Fruit fly (Drosophila melanogaster): ENCODE measurements around the gene rumpel.

The rumpel gene

dm6 chrX:7417875-7418274 is 519 bp upstream of the rumpel start:
- TF ChIP-seq kay (GFP tag; ENCODE audit: borderline replicate concordance) (no peak), CG7101 (tag; optimal IDR thresholded peaks at IDR 0.05) (no peak), CG11617 (GFP tag; optimal IDR thresholded peaks at IDR 0.05) (no peak), ovo (GFP tag; optimal IDR thresholded peaks at IDR 0.05) (no peak), Clk (GFP tag; optimal IDR thresholded peaks at IDR 0.05) (no peak), CG5204 (GFP tag; optimal IDR thresholded peaks at IDR 0.05) (no peak), Mnt (GFP tag; optimal IDR thresholded peaks at IDR 0.05) (no peak), Hr96 (GFP tag; optimal IDR thresholded peaks at IDR 0.05) (no peak), tj (GFP tag; optimal IDR thresholded peaks at IDR 0.05) (no peak)

- no peak for TF ChIP-seq cnc (optimal IDR thresholded peaks at IDR 0.05)
- no peak for TF ChIP-seq CG33017 (tag; optimal IDR thresholded peaks at IDR 0.05)
- no peak for TF ChIP-seq CG5204 (GFP tag; optimal IDR thresholded peaks at IDR 0.05)
- no peak for TF ChIP-seq CG11617 (GFP tag; optimal IDR thresholded peaks at IDR 0.05)
- no peak for TF ChIP-seq Crg-1 (GFP tag; optimal IDR thresholded peaks at IDR 0.05)
- no peak for TF ChIP-seq kay (GFP tag; ENCODE audit: borderline replicate concordance)
- TF ChIP-seq Clk (GFP tag; optimal IDR thresholded peaks at IDR 0.05), result no peak
- TF ChIP-seq CG14711 (tag; optimal IDR thresholded peaks at IDR 0.05), result no peak
- TF ChIP-seq CG1620 (GFP tag; optimal IDR thresholded peaks at IDR 0.05), result no peak
- TF ChIP-seq toe (GFP tag; optimal IDR thresholded peaks at IDR 0.05), result no peak
- no peak for TF ChIP-seq ovo (GFP tag; optimal IDR thresholded peaks at IDR 0.05)
- TF ChIP-seq tj (GFP tag; optimal IDR thresholded peaks at IDR 0.05), result no peak
- no peak for TF ChIP-seq Hr96 (GFP tag; optimal IDR thresholded peaks at IDR 0.05)
Measured at dm6 chrX:7422577-7422976, 4.2 kb downstream of the rumpel start.

- TF ChIP-seq CG33017 (tag; optimal IDR thresholded peaks at IDR 0.05) (no peak), cic (GFP tag; optimal IDR thresholded peaks at IDR 0.05) (no peak), CG7045 (GFP tag; optimal IDR thresholded peaks at IDR 0.05) (no peak), cnc (optimal IDR thresholded peaks at IDR 0.05) (no peak), CG14711 (tag; optimal IDR thresholded peaks at IDR 0.05) (no peak), CG7101 (tag; optimal IDR thresholded peaks at IDR 0.05) (no peak), Clk (GFP tag; optimal IDR thresholded peaks at IDR 0.05) (no peak), Hr96 (GFP tag; optimal IDR thresholded peaks at IDR 0.05) (no peak), CG11617 (GFP tag; optimal IDR thresholded peaks at IDR 0.05) (no peak), pad (GFP tag; optimal IDR thresholded peaks at IDR 0.05) (no peak), Mnt (GFP tag; optimal IDR thresholded peaks at IDR 0.05) (no peak), CG1620 (GFP tag; optimal IDR thresholded peaks at IDR 0.05) (no peak)
Measured at dm6 chrX:7424742-7425141, 6.3 kb downstream of the rumpel start, which contains the start of gene CG15036. Gene CG15036, minus strand, starts transcription at chrX:7424842.

- TF ChIP-seq cnc (optimal IDR thresholded peaks at IDR 0.05), result no peak
- TF ChIP-seq kay (GFP tag; ENCODE audit: borderline replicate concordance), result no peak
- no peak for TF ChIP-seq tj (GFP tag; optimal IDR thresholded peaks at IDR 0.05)
- TF ChIP-seq CG14711 (tag; optimal IDR thresholded peaks at IDR 0.05), result no peak
- no peak for TF ChIP-seq cic (GFP tag; optimal IDR thresholded peaks at IDR 0.05)
- no peak for TF ChIP-seq CG33017 (tag; optimal IDR thresholded peaks at IDR 0.05)
Measured at dm6 chrX:7425643-7426042, 7.2 kb downstream of the rumpel start, which contains the start of gene CG32726. Gene CG32726, minus strand, starts transcription at chrX:7425743.

dm6 chrX:7432393-7432792 is 14.0 kb downstream of the rumpel start:
- TF ChIP-seq Clk (GFP tag; optimal IDR thresholded peaks at IDR 0.05), result no peak
- TF ChIP-seq tj (GFP tag; optimal IDR thresholded peaks at IDR 0.05), result no peak
- no peak for TF ChIP-seq CG14711 (tag; optimal IDR thresholded peaks at IDR 0.05)
- no peak for TF ChIP-seq CG7101 (tag; optimal IDR thresholded peaks at IDR 0.05)
- TF ChIP-seq bab1 (GFP tag; optimal IDR thresholded peaks at IDR 0.05), result no peak
- no peak for TF ChIP-seq Mnt (GFP tag; optimal IDR thresholded peaks at IDR 0.05)

- TF ChIP-seq cic (GFP tag; optimal IDR thresholded peaks at IDR 0.05), result no peak
- peak; percentile 76 for TF ChIP-seq pad (GFP tag; optimal IDR thresholded peaks at IDR 0.05)
Measured at dm6 chrX:7445023-7445422, 26.6 kb downstream of the rumpel start.

- no peak for TF ChIP-seq CG12768 (GFP tag; optimal IDR thresholded peaks at IDR 0.05)
- no peak for TF ChIP-seq cnc (optimal IDR thresholded peaks at IDR 0.05)
- TF ChIP-seq CG7101 (tag; optimal IDR thresholded peaks at IDR 0.05), result no peak
- no peak for TF ChIP-seq Clk (GFP tag; optimal IDR thresholded peaks at IDR 0.05)
- no peak for TF ChIP-seq toe (GFP tag; optimal IDR thresholded peaks at IDR 0.05)
- TF ChIP-seq Crg-1 (GFP tag; optimal IDR thresholded peaks at IDR 0.05), result no peak
- no peak for TF ChIP-seq CG33017 (tag; optimal IDR thresholded peaks at IDR 0.05)
- TF ChIP-seq kay (GFP tag; ENCODE audit: borderline replicate concordance), result no peak
- TF ChIP-seq cic (GFP tag; optimal IDR thresholded peaks at IDR 0.05), result no peak
- no peak for TF ChIP-seq pad (GFP tag; optimal IDR thresholded peaks at IDR 0.05)
- TF ChIP-seq CG5204 (GFP tag; optimal IDR thresholded peaks at IDR 0.05), result no peak
- TF ChIP-seq bab1 (GFP tag; optimal IDR thresholded peaks at IDR 0.05), result no peak
- TF ChIP-seq Hr96 (GFP tag; optimal IDR thresholded peaks at IDR 0.05), result no peak
- TF ChIP-seq CG1620 (GFP tag; optimal IDR thresholded peaks at IDR 0.05), result no peak
Measured at dm6 chrX:7451909-7452308, 33.5 kb downstream of the rumpel start, which contains the start of gene CG11368. Gene CG11368, plus strand, starts transcription at chrX:7452209.

- TF ChIP-seq tj (GFP tag; optimal IDR thresholded peaks at IDR 0.05), result no peak
- TF ChIP-seq pad (GFP tag; optimal IDR thresholded peaks at IDR 0.05), result no peak
- no peak for TF ChIP-seq CG7101 (tag; optimal IDR thresholded peaks at IDR 0.05)
- TF ChIP-seq CG14711 (tag; optimal IDR thresholded peaks at IDR 0.05), result no peak
- no peak for TF ChIP-seq CG11617 (GFP tag; optimal IDR thresholded peaks at IDR 0.05)
- TF ChIP-seq bab1 (GFP tag; optimal IDR thresholded peaks at IDR 0.05), result no peak
- TF ChIP-seq CG5204 (GFP tag; optimal IDR thresholded peaks at IDR 0.05), result no peak
- TF ChIP-seq cnc (optimal IDR thresholded peaks at IDR 0.05), result no peak
- TF ChIP-seq Hr96 (GFP tag; optimal IDR thresholded peaks at IDR 0.05), result no peak
- TF ChIP-seq toe (GFP tag; optimal IDR thresholded peaks at IDR 0.05), result no peak
- no peak for TF ChIP-seq Crg-1 (GFP tag; optimal IDR thresholded peaks at IDR 0.05)
- TF ChIP-seq CG33017 (tag; optimal IDR thresholded peaks at IDR 0.05), result no peak
Measured at dm6 chrX:7453236-7453635, 34.8 kb downstream of the rumpel start, which contains the start of gene CG43198. Gene CG43198, minus strand, starts transcription at chrX:7453336.
